Worm (Caenorhabditis elegans) whole organism, L3 larva: Measurements from ENCODE around the gene xpf-1.

Experiments
- ceh-16 ChIP-seq: sonication (generic microtip); optimal IDR thresholded peaks from 2 replicates; lab custom pipeline; 2017; ENCODE audit warnings: missing biosample characterization, missing genetic modification characterization
- ceh-82 ChIP-seq: fragments of 150-350 bp; optimal IDR thresholded peaks from 2 replicates; lab custom pipeline; 2014; ENCODE audit warnings: missing biosample characterization, missing genetic modification characterization
- lin-39 ChIP-seq: fragments of 150-350 bp; optimal IDR thresholded peaks from 2 replicates; lab custom pipeline; 2018; ENCODE audit warnings: missing biosample characterization, missing genetic modification reagents, missing genetic modification characterization
- nhr-237 ChIP-seq: fragments of 150-350 bp; optimal IDR thresholded peaks from 2 replicates; lab custom pipeline; 2014; ENCODE audit warnings: missing biosample characterization, missing genetic modification characterization
- unc-39 ChIP-seq: sonication (generic microtip); optimal IDR thresholded peaks from 4 replicates; lab custom pipeline; 2017; ENCODE audit warnings: missing biosample characterization, missing genetic modification characterization

DNA sequence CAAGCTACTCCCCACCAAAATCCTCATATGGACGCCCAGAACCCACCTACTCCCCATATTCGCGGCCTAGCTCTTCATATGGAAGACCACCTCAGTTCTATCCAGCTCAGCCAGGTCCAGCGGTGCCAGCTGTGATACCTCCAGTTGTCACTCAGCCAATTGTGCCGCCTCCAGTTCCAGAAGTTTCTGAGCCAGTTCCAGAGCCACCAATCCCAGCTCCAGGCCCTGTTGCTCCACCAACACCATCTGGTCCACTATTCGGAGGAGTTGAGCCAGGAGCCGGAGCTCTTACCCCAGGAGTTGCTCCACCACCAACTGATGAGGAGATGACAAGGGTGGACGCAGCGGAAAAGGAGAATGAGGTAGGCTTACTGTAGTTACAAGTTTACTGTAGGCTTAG, 25.6 kb downstream of the xpf-1 start:
- TF ChIP-seq ceh-82 (tag; lab: Kevin White, UChicago) (no peak), unc-39 (tag; lab: Kevin White, UChicago) (no peak), ceh-16 (tag; lab: Kevin White, UChicago) (no peak), lin-39 (tag; lab: Kevin White, UChicago) (no peak), nhr-237 (tag; lab: Kevin White, UChicago) (no peak)
